Fruit fly (Drosophila melanogaster) whole organism, embryonic: ENCODE results near the gene CG17343.

Source experiments
- B-H2 ChIP-seq: fragments of 200-800 bp; sonication (Bioruptor generic); optimal IDR thresholded peaks from 2 replicates; lab custom pipeline; 2018; ENCODE audit warnings: missing biosample characterization, mild to moderate bottlenecking, missing genetic modification characterization
- Bdp1 ChIP-seq: fragments of 200-800 bp; sonication (Bioruptor generic); optimal IDR thresholded peaks from 3 replicates; lab custom pipeline; 2016; ENCODE audit warnings: missing biosample characterization, missing genetic modification characterization
- CG10209 ChIP-seq: fragments of 200-800 bp; sonication (Bioruptor generic); optimal IDR thresholded peaks from 3 replicates; lab custom pipeline; 2017; ENCODE audit warnings: missing biosample characterization, mild to moderate bottlenecking, missing genetic modification characterization, missing genetic modification reagents
- CG10267 ChIP-seq: fragments of 200-800 bp; sonication (Bioruptor generic); optimal IDR thresholded peaks from 2 replicates; lab custom pipeline; 2018; ENCODE audit warnings: missing biosample characterization, mild to moderate bottlenecking, missing genetic modification characterization, moderate library complexity
- CG10565 ChIP-seq: fragments of 200-800 bp; sonication (Bioruptor generic); optimal IDR thresholded peaks from 3 replicates; lab custom pipeline; 2016; ENCODE audit warnings: missing biosample characterization, mild to moderate bottlenecking, missing genetic modification characterization
- CG11247 ChIP-seq: fragments of 200-800 bp; sonication (Bioruptor generic); IDR thresholded peaks from 2 replicates; pipeline ENCODE4 v1.3.6; 2022; ENCODE audit warnings: missing biosample characterization, missing genetic modification characterization
- CG11456 ChIP-seq: fragments of 200-800 bp; sonication (Bioruptor generic); IDR thresholded peaks from 3 replicates; pipeline ENCODE4 v1.3.6; 2022; ENCODE audit warnings: missing biosample characterization, missing genetic modification characterization
- CG12219 ChIP-seq: fragments of 200-800 bp; sonication (Bioruptor generic); optimal IDR thresholded peaks from 3 replicates; lab custom pipeline; 2018; ENCODE audit warnings: missing biosample characterization, mild to moderate bottlenecking, missing genetic modification characterization
- CG14014 ChIP-seq: fragments of 200-800 bp; sonication (Bioruptor generic); IDR thresholded peaks from 2 replicates; pipeline ENCODE4 v1.3.6; 2022; ENCODE audit warnings: missing biosample characterization, missing genetic modification characterization
- CG15269 ChIP-seq: fragments of 200-800 bp; sonication (Bioruptor generic); optimal IDR thresholded peaks from 2 replicates; lab custom pipeline; 2018; ENCODE audit warnings: missing biosample characterization, mild to moderate bottlenecking, missing genetic modification characterization, moderate library complexity
- CG1792 ChIP-seq: fragments of 200-800 bp; sonication (Bioruptor generic); optimal IDR thresholded peaks from 2 replicates; lab custom pipeline; 2016; ENCODE audit warnings: missing biosample characterization, missing genetic modification characterization
- CG18764 ChIP-seq: fragments of 200-800 bp; sonication (Bioruptor generic); optimal IDR thresholded peaks from 3 replicates; lab custom pipeline; 2016; ENCODE audit warnings: missing biosample characterization, missing genetic modification characterization
- CG31441 ChIP-seq: fragments of 200-800 bp; sonication (Bioruptor generic); IDR thresholded peaks from 2 replicates; pipeline ENCODE4 v1.3.6; 2022; ENCODE audit warnings: missing biosample characterization, missing genetic modification characterization
- CG3163 ChIP-seq: fragments of 200-800 bp; sonication (Bioruptor generic); optimal IDR thresholded peaks from 3 replicates; lab custom pipeline; 2016; ENCODE audit warnings: missing biosample characterization, missing genetic modification characterization
- CG34376 ChIP-seq: fragments of 200-800 bp; sonication (Bioruptor generic); optimal IDR thresholded peaks from 2 replicates; lab custom pipeline; 2018; ENCODE audit warnings: missing biosample characterization, mild to moderate bottlenecking, missing genetic modification characterization
- CG4730 ChIP-seq: fragments of 200-800 bp; sonication (Bioruptor generic); IDR thresholded peaks from 2 replicates; pipeline ENCODE4 v1.3.6; 2022; ENCODE audit warnings: missing biosample characterization, missing genetic modification characterization
- CG5245 ChIP-seq: fragments of 200-800 bp; sonication (Bioruptor generic); optimal IDR thresholded peaks from 3 replicates; lab custom pipeline; 2016; ENCODE audit warnings: missing biosample characterization, missing genetic modification characterization
- CG6791 ChIP-seq: fragments of 200-800 bp; sonication (Bioruptor generic); IDR thresholded peaks from 3 replicates; pipeline ENCODE4 v1.3.6; 2022; ENCODE audit warnings: missing biosample characterization, missing genetic modification characterization; ENCODE audit not compliant: partially characterized antibody
- CG6854 ChIP-seq: fragments of 200-800 bp; sonication (Bioruptor generic); optimal IDR thresholded peaks from 3 replicates; lab custom pipeline; 2017; ENCODE audit warnings: missing biosample characterization, mild to moderate bottlenecking, missing genetic modification characterization
- CG7786 ChIP-seq: fragments of 200-800 bp; sonication (Bioruptor generic); optimal IDR thresholded peaks from 2 replicates; lab custom pipeline; 2016; ENCODE audit warnings: missing biosample characterization, missing genetic modification characterization
- E2f1 ChIP-seq: fragments of 200-800 bp; sonication (Bioruptor generic); IDR thresholded peaks from 2 replicates; pipeline ENCODE4 v1.3.6; 2022; ENCODE audit warnings: missing biosample characterization, missing genetic modification characterization
- Eip74EF ChIP-seq, 2 experiments: fragments of 200-800 bp in 1 of 2; fragments of >200 bp in 1 of 2; sonication (Bioruptor generic) in 1 of 2; optimal IDR thresholded peaks; 2 replicates each; lab custom pipeline; 2017 to 2019; ENCODE audit warnings: missing biosample characterization in 2 of 2, missing genetic modification characterization in 2 of 2, mild to moderate bottlenecking in 1 of 2, moderate library complexity in 1 of 2
- HLH54F ChIP-seq: fragments of 200-800 bp; sonication (Bioruptor generic); optimal IDR thresholded peaks from 3 replicates; lab custom pipeline; 2016; ENCODE audit warnings: missing biosample characterization, missing genetic modification characterization
- Hr51 ChIP-seq, 2 experiments: fragments of 200-800 bp; sonication (Bioruptor generic); optimal IDR thresholded peaks; 2 replicates in 1 of 2; 3 replicates in 1 of 2; lab custom pipeline; 2016 to 2018; ENCODE audit warnings: missing biosample characterization in 2 of 2, missing genetic modification characterization in 2 of 2, mild to moderate bottlenecking in 1 of 2, moderate library complexity in 1 of 2
- Lim3 ChIP-seq: fragments of 200-800 bp; sonication (Bioruptor generic); IDR thresholded peaks from 2 replicates; pipeline ENCODE4 v1.3.6; 2022; ENCODE audit warnings: missing biosample characterization, missing genetic modification characterization
- Trl ChIP-seq, 3 experiments: fragments of >200 bp in 2 of 3; fragments of 200-800 bp in 1 of 3; sonication (Bioruptor generic) in 1 of 3; optimal IDR thresholded peaks; 2 replicates in 1 of 3; 3 replicates in 2 of 3; lab custom pipeline; 2016 to 2017; ENCODE audit warnings: missing biosample characterization in 1 of 3, missing genetic modification characterization in 1 of 3
- ab ChIP-seq: fragments of 200-800 bp; sonication (Bioruptor generic); optimal IDR thresholded peaks from 2 replicates; lab custom pipeline; 2016; ENCODE audit warnings: missing biosample characterization, missing genetic modification characterization
- exex ChIP-seq: fragments of 200-800 bp; sonication (Bioruptor generic); optimal IDR thresholded peaks from 4 replicates; lab custom pipeline; 2018; ENCODE audit warnings: missing biosample characterization, mild to moderate bottlenecking, missing genetic modification characterization, moderate library complexity
- gem ChIP-seq: fragments of 200-800 bp; sonication (Bioruptor generic); optimal IDR thresholded peaks from 2 replicates; lab custom pipeline; 2019; ENCODE audit warnings: missing biosample characterization, mild to moderate bottlenecking, missing genetic modification characterization, moderate library complexity
- grn ChIP-seq: fragments of 200-800 bp; sonication (Bioruptor generic); optimal IDR thresholded peaks from 3 replicates; lab custom pipeline; 2017; ENCODE audit warnings: missing biosample characterization, missing genetic modification characterization
- her ChIP-seq: fragments of 200-800 bp; sonication (Bioruptor generic); optimal IDR thresholded peaks from 2 replicates; lab custom pipeline; 2016; ENCODE audit warnings: missing biosample characterization, missing genetic modification characterization
- kah ChIP-seq: fragments of 200-800 bp; sonication (Bioruptor generic); optimal IDR thresholded peaks from 2 replicates; lab custom pipeline; 2018; ENCODE audit warnings: missing biosample characterization, mild to moderate bottlenecking, missing genetic modification characterization
- nerfin-1 ChIP-seq: fragments of 200-800 bp; sonication (Bioruptor generic); optimal IDR thresholded peaks from 3 replicates; lab custom pipeline; 2019; ENCODE audit warnings: missing biosample characterization, mild to moderate bottlenecking, missing genetic modification characterization, moderate library complexity
- pb ChIP-seq: fragments of 200-800 bp; sonication (Bioruptor generic); optimal IDR thresholded peaks from 3 replicates; lab custom pipeline; 2016; ENCODE audit warnings: missing biosample characterization, missing genetic modification characterization
- pfk ChIP-seq: fragments of 200-800 bp; sonication (Bioruptor generic); optimal IDR thresholded peaks from 2 replicates; lab custom pipeline; 2018; ENCODE audit warnings: missing biosample characterization, mild to moderate bottlenecking, missing genetic modification characterization, moderate library complexity
- sd ChIP-seq: fragments of 200-800 bp; sonication (Bioruptor generic); optimal IDR thresholded peaks from 3 replicates; lab custom pipeline; 2018; ENCODE audit warnings: missing biosample characterization, mild to moderate bottlenecking, missing genetic modification characterization, moderate library complexity
- tx ChIP-seq: fragments of 200-800 bp; sonication (Bioruptor generic); optimal IDR thresholded peaks from 2 replicates; lab custom pipeline; 2016; ENCODE audit warnings: missing biosample characterization, missing genetic modification characterization
- zf30C ChIP-seq: fragments of 200-800 bp; sonication (Bioruptor generic); optimal IDR thresholded peaks from 3 replicates; lab custom pipeline; 2018; ENCODE audit warnings: missing biosample characterization, mild to moderate bottlenecking, missing genetic modification characterization

The CG17343 gene

DNA sequence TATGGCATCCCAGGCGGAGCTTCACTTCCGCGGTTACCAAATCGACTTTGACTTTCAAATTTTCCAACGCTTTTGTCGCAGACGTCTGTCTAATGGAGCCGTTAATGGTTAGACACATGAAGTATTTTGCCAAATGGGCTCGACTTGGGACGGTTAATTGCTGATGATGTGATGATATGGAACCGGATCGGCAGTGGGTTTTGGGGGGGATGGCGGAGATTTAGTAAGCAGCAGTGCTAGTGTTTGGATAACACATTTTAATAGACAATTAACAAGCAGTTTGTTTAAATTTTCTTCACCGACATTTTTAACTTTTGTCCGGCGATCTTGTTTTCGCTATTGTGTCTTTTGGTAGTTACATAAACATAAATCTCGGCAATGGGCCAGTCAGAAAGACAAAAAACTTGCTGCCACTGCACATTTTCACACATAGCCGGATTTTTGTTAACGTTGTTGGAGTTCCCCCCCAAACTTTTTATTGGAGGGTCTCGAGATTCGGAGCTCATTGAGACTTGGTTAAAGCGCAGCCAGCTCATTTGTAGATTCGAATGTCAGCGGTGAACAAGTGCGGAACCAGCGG is 45.0 kb downstream of the CG17343 start, which contains the start of gene amd (continued):
- TF ChIP-seq CG10267 (no peak), Bdp1 (GFP tag; lab: Kevin White, UChicago) (no peak), CG15269 (tag; lab: Kevin White, UChicago) (peak; percentile 10), gem (no peak), CG11247 (GFP tag; lab: Robert Waterston, UW) (no peak), Lim3 (no peak), sd (peak; percentile 29), nerfin-1 (tag; lab: Kevin White, UChicago) (no peak), CG12219 (GFP tag; lab: Kevin White, UChicago) (no peak), CG11456 (GFP tag; lab: Robert Waterston, UW) (no peak), CG7786 (GFP tag; lab: Kevin White, UChicago) (no peak), CG18764 (GFP tag; lab: Kevin White, UChicago) (no peak), CG4730 (GFP tag; lab: Robert Waterston, UW) (no peak), CG10565 (GFP tag; lab: Kevin White, UChicago) (no peak), Hr51 (GFP tag; optimal IDR thresholded peaks at IDR 0.05; lab: Kevin White, UChicago) (no peak), CG31441 (GFP tag; lab: Robert Waterston, UW) (no peak), Eip74EF (GFP tag; optimal IDR thresholded peaks at IDR 0.05; lab: Kevin White, UChicago) (peak in 1 of 2 experiments; percentile 77), CG1792 (GFP tag; lab: Kevin White, UChicago) (no peak), zf30C (GFP tag; lab: Kevin White, UChicago) (no peak), tx (GFP tag; lab: Kevin White, UChicago) (no peak), CG5245 (GFP tag; lab: Kevin White, UChicago) (no peak), E2f1 (no peak), CG6854 (GFP tag; lab: Kevin White, UChicago) (no peak), CG10209 (GFP tag; lab: Kevin White, UChicago) (no peak), CG14014 (GFP tag; lab: Robert Waterston, UW) (no peak), B-H2 (GFP tag; lab: Kevin White, UChicago) (no peak), HLH54F (GFP tag; lab: Kevin White, UChicago) (no peak)

DNA sequence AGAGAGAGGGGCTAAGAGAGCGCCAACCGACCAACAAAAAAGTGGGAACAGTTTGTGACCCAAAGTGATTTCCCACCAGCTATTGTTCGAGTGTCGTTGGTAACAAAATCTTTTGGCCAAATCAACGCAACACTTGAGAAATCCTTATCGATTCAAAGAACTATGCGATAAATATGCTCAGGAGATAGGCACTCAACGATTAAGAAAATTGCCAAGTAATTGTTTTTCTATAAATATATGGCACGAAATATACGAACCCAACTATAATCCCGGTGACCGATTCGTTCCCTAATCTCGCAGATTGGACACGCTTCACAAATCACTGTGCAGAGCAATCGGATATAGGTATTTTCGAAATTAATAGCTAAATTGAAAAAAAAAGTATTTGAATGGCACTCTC is 46.4 kb downstream of the CG17343 start:
- no peak for TF ChIP-seq kah (GFP tag; lab: Kevin White, UChicago)
- peak; percentile 31 for TF ChIP-seq CG34376 (GFP tag; lab: Kevin White, UChicago)
- peak in 1 of 2 experiments; percentile 18 for TF ChIP-seq Trl (optimal IDR thresholded peaks at IDR 0.05; lab: Kevin White, UChicago)
- no peak for TF ChIP-seq Trl (GFP tag; optimal IDR thresholded peaks at IDR 0.05; lab: Kevin White, UChicago)
- TF ChIP-seq sd, result peak; percentile 29
- TF ChIP-seq exex, result peak; percentile 97
- no peak for TF ChIP-seq pfk (GFP tag; lab: Kevin White, UChicago)
- no peak for TF ChIP-seq her (GFP tag; lab: Kevin White, UChicago)
- peak; percentile 42 for TF ChIP-seq grn (GFP tag; lab: Kevin White, UChicago)
- TF ChIP-seq ab (GFP tag; lab: Kevin White, UChicago), result no peak
- TF ChIP-seq CG3163 (GFP tag; lab: Kevin White, UChicago), result peak; percentile 46
- TF ChIP-seq CG6791 (GFP tag; lab: Robert Waterston, UW), result no peak
- no peak for TF ChIP-seq pb (GFP tag; lab: Kevin White, UChicago)
